Worm (Caenorhabditis elegans) whole organism, L2 larva: ENCODE data around the gene oef-1.

Source experiments
- ama-1 ChIP-seq: fragments of 150-350 bp; optimal IDR thresholded peaks from 2 replicates; lab custom pipeline; 2018; ENCODE audit warnings: inconsistent platforms
- blmp-1 ChIP-seq: sonication (generic microtip); optimal IDR thresholded peaks from 2 replicates; lab custom pipeline; 2017; ENCODE audit warnings: missing genetic modification characterization, mild to moderate bottlenecking, missing compliant biosample characterization, antibody characterized with exemption, moderate library complexity; ENCODE audit not compliant: insufficient read depth
- ceh-82 ChIP-seq: fragments of 150-350 bp; optimal IDR thresholded peaks from 2 replicates; lab custom pipeline; 2014; ENCODE audit warnings: missing biosample characterization, missing genetic modification characterization
- crh-2 ChIP-seq: sonication (generic microtip); optimal IDR thresholded peaks from 2 replicates; lab custom pipeline; 2017; ENCODE audit warnings: missing biosample characterization, missing genetic modification characterization
- dmd-4 ChIP-seq: sonication (generic microtip); optimal IDR thresholded peaks from 2 replicates; lab custom pipeline; 2017; ENCODE audit warnings: missing biosample characterization, missing genetic modification characterization
- egl-27 ChIP-seq: sonication (generic microtip); optimal IDR thresholded peaks from 3 replicates; lab custom pipeline; 2017; ENCODE audit warnings: missing biosample characterization, missing genetic modification reagents, missing genetic modification characterization
- elt-3 ChIP-seq: sonication (generic microtip); optimal IDR thresholded peaks from 2 replicates; lab custom pipeline; 2017; ENCODE audit warnings: missing biosample characterization, missing genetic modification characterization
- nhr-129 ChIP-seq: fragments of 150-350 bp; optimal IDR thresholded peaks from 2 replicates; lab custom pipeline; 2014; ENCODE audit warnings: missing biosample characterization, missing genetic modification characterization
- nhr-23 ChIP-seq: fragments of 150-350 bp; optimal IDR thresholded peaks from 2 replicates; lab custom pipeline; 2014; ENCODE audit warnings: missing biosample characterization, missing genetic modification reagents, missing genetic modification characterization
- nhr-25 ChIP-seq: fragments of 150-350 bp; sonication (generic microtip); optimal IDR thresholded peaks from 3 replicates; lab custom pipeline; 2014; ENCODE audit warnings: missing biosample characterization, missing genetic modification characterization
- nhr-77 ChIP-seq: fragments of 150-350 bp; optimal IDR thresholded peaks from 2 replicates; lab custom pipeline; 2014; ENCODE audit warnings: missing biosample characterization, missing genetic modification characterization
- skn-1 ChIP-seq: sonication (generic microtip); optimal IDR thresholded peaks from 2 replicates; lab custom pipeline; 2017; ENCODE audit warnings: missing biosample characterization, missing genetic modification characterization
- sma-9 ChIP-seq, 2 experiments: fragments of 150-350 bp in 1 of 2; sonication (generic microtip) in 1 of 2; optimal IDR thresholded peaks; 2 replicates each; lab custom pipeline; 2014 to 2016; ENCODE audit warnings: missing genetic modification characterization in 2 of 2, mild to moderate bottlenecking in 1 of 2, missing biosample characterization in 1 of 2, missing compliant biosample characterization in 1 of 2, missing genetic modification reagents in 1 of 2, moderate library complexity in 1 of 2
- unc-62 ChIP-seq: fragments of 150-350 bp; optimal IDR thresholded peaks from 2 replicates; lab custom pipeline; 2014; ENCODE audit warnings: missing biosample characterization, missing genetic modification reagents, missing genetic modification characterization

ce11 chrIV:7556265-7556866 lies 8.1 kb downstream of the oef-1 start, which contains the start of the genes F49E8.7, F49E8.8 and nprl-2:
- TF ChIP-seq dmd-4 (tag; lab: Kevin White, UChicago) (no peak), nhr-129 (tag; lab: Kevin White, UChicago) (no peak), ama-1 (lab: Kevin White, UChicago) (no peak), blmp-1 (no peak), egl-27 (tag; lab: Kevin White, UChicago) (no peak), nhr-77 (tag; lab: Kevin White, UChicago) (no peak), ceh-82 (tag; lab: Kevin White, UChicago) (no peak), skn-1 (tag; lab: Kevin White, UChicago) (no peak), elt-3 (tag; lab: Kevin White, UChicago) (no peak), nhr-25 (no peak), crh-2 (tag; lab: Kevin White, UChicago) (no peak), sma-9 (GFP tag; optimal IDR thresholded peaks at IDR 0.05; lab: Kevin White, UChicago) (no peak), sma-9 (tag; optimal IDR thresholded peaks at IDR 0.05; lab: Kevin White, UChicago) (no peak), unc-62 (GFP tag; lab: Kevin White, UChicago) (no peak), nhr-23 (tag; lab: Kevin White, UChicago) (no peak)
